Worm (Caenorhabditis elegans): ENCODE data around the gene F37A8.2.

The F37A8.2 gene

ce11 chrIII:3955674-3956073 lies 24.4 kb upstream of the F37A8.2 start (continued):
- TF ChIP-seq zag-1 (tag; optimal IDR thresholded peaks at IDR 0.05) (no peak), fos-1 (tag; optimal IDR thresholded peaks at IDR 0.05) (no peak), mxl-2 (GFP tag; conservative IDR thresholded peaks at IDR 0.05) (no peak), hlh-11 (tag; optimal IDR thresholded peaks at IDR 0.05) (peak; percentile 1), unc-62 (GFP tag; optimal IDR thresholded peaks at IDR 0.05 in 1 of 2) (peak in 1 of 2 experiments; percentile 57), unc-62 (tag; optimal IDR thresholded peaks at IDR 0.05) (no peak), mes-2 (tag; optimal IDR thresholded peaks at IDR 0.05; ENCODE audit: poor library complexity, severe bottlenecking) (peak; percentile 52), zfp-2 (tag; optimal IDR thresholded peaks at IDR 0.05) (no peak), ZK546.5 (tag; optimal IDR thresholded peaks at IDR 0.05) (no peak), mep-1 (tag; optimal IDR thresholded peaks at IDR 0.05) (peak; percentile 69), jun-1 (tag; optimal IDR thresholded peaks at IDR 0.05) (no peak), nhr-6 (tag; optimal IDR thresholded peaks at IDR 0.05) (no peak), daf-19 (GFP tag; conservative IDR thresholded peaks at IDR 0.05) (no peak), ceh-82 (tag; optimal IDR thresholded peaks at IDR 0.05) (no peak), daf-12 (tag; optimal IDR thresholded peaks at IDR 0.05) (no peak), lsy-2 (tag; optimal IDR thresholded peaks at IDR 0.05) (peak in 1 of 2 experiments; percentile 69), ces-1 (GFP tag; optimal IDR thresholded peaks at IDR 0.05) (no peak), F26F4.8 (GFP tag; conservative IDR thresholded peaks at IDR 0.05) (no peak), dmd-8 (GFP tag; IDR thresholded peaks at IDR 0.05) (no peak), duxl-1 (tag; optimal IDR thresholded peaks at IDR 0.05; ENCODE audit: poor library complexity) (no peak), nhr-48 (tag; optimal IDR thresholded peaks at IDR 0.05) (no peak), unc-39 (tag; optimal IDR thresholded peaks at IDR 0.05) (no peak), hlh-30 (tag; optimal IDR thresholded peaks at IDR 0.05; ENCODE audit: insufficient read depth) (peak; percentile 84), dmd-6 (GFP tag; IDR thresholded peaks at IDR 0.05) (no peak), nhr-25 (tag; optimal IDR thresholded peaks at IDR 0.05; ENCODE audit: borderline replicate concordance, insufficient read depth) (no peak), ctbp-1 (GFP tag; IDR thresholded peaks at IDR 0.05) (0 out of 2 replicates have a peak, but pooled peaks have one; percentile 12), lin-39 (tag; optimal IDR thresholded peaks at IDR 0.05) (no peak), hmg-1.1 (GFP tag; IDR thresholded peaks at IDR 0.05) (peak; percentile 62), set-16 (GFP tag; IDR thresholded peaks at IDR 0.05) (no peak), ztf-7 (tag; optimal IDR thresholded peaks at IDR 0.05) (no peak)

ce11 chrIII:3954828-3955227 lies 23.5 kb upstream of the F37A8.2 start:
- TF ChIP-seq jun-1 (tag; optimal IDR thresholded peaks at IDR 0.05) (no peak), madf-5 (GFP tag; IDR thresholded peaks at IDR 0.05) (no peak), mep-1 (tag; optimal IDR thresholded peaks at IDR 0.05) (no peak), pqm-1 (tag; optimal IDR thresholded peaks at IDR 0.05) (no peak)

ce11 chrIII:3954220-3954619 lies 22.9 kb upstream of the F37A8.2 start:
- TF ChIP-seq nhr-76 (tag; optimal IDR thresholded peaks at IDR 0.05) (no peak), aly-2 (tag; optimal IDR thresholded peaks at IDR 0.05) (no peak), hlh-11 (tag; optimal IDR thresholded peaks at IDR 0.05) (peak; percentile 78), lir-3 (tag; optimal IDR thresholded peaks at IDR 0.05) (no peak), daf-16 (GFP tag; optimal IDR thresholded peaks at IDR 0.05) (no peak), daf-16 (tag; optimal IDR thresholded peaks at IDR 0.05) (no peak), dmd-6 (GFP tag; IDR thresholded peaks at IDR 0.05) (0 out of 2 replicates have a peak, but pooled peaks have one; percentile 20), unc-62 (GFP tag; optimal IDR thresholded peaks at IDR 0.05 in 1 of 2) (peak in 1 of 2 experiments; percentile 60), unc-62 (tag; optimal IDR thresholded peaks at IDR 0.05) (no peak), hif-1 (tag; optimal IDR thresholded peaks at IDR 0.05) (peak; percentile 17 to 91), lin-29 (GFP tag; IDR thresholded peaks at IDR 0.05) (no peak), pha-4 (GFP tag; IDR thresholded peaks at IDR 0.05) (no peak), pha-4 (tag; optimal IDR thresholded peaks at IDR 0.05) (no peak), nhr-42 (GFP tag; IDR thresholded peaks at IDR 0.05) (no peak), hmg-1.1 (GFP tag; IDR thresholded peaks at IDR 0.05) (no peak), fos-1 (tag; optimal IDR thresholded peaks at IDR 0.05) (no peak), ctbp-1 (GFP tag; IDR thresholded peaks at IDR 0.05) (peak; percentile 47; the same call in 1 of the 2 replicates), dmd-8 (GFP tag; IDR thresholded peaks at IDR 0.05) (no peak), nhr-48 (tag; optimal IDR thresholded peaks at IDR 0.05) (peak; percentile 72), nhr-11 (tag; optimal IDR thresholded peaks at IDR 0.05) (peak; percentile 63), mdt-29 (GFP tag; IDR thresholded peaks at IDR 0.05) (no peak), vab-7 (GFP tag; IDR thresholded peaks at IDR 0.05) (no peak), Y105C5A.15 (GFP tag; IDR thresholded peaks at IDR 0.05) (no peak), nhr-28 (tag; optimal IDR thresholded peaks at IDR 0.05) (peak; percentile 52), lin-38 (GFP tag; IDR thresholded peaks at IDR 0.05) (no peak), daf-8 (GFP tag; IDR thresholded peaks at IDR 0.05) (no peak)

Data from whole organism, L4 larva.